Worm (Caenorhabditis elegans) whole organism, L4 larva: ENCODE measurements around the gene F56D2.8.

Experiments used
- Y105C5A.15 ChIP-seq: fragments of 200-800 bp; sonication (Bioruptor generic); IDR thresholded peaks from 2 replicates; pipeline ENCODE4 v1.3.6; 2022; ENCODE audit warnings: missing genetic modification characterization, missing compliant biosample characterization
- Y75B8A.6 ChIP-seq: fragments of 200-800 bp; sonication (Bioruptor generic); IDR thresholded peaks from 2 replicates; pipeline ENCODE4 v1.3.6; 2022; ENCODE audit warnings: missing genetic modification reagents, missing genetic modification characterization, missing compliant biosample characterization
- aly-2 ChIP-seq: sonication (generic microtip); optimal IDR thresholded peaks from 2 replicates; lab custom pipeline; 2018; ENCODE audit warnings: missing biosample characterization, missing genetic modification characterization
- ama-1 ChIP-seq: fragments of 150-350 bp; optimal IDR thresholded peaks from 2 replicates; lab custom pipeline; 2014; ENCODE audit warnings: inconsistent platforms, mixed read lengths
- arid-1 ChIP-seq: fragments of 200-800 bp; sonication (Bioruptor generic); conservative IDR thresholded peaks from 2 replicates; pipeline ENCODE4 v1.3.6; 2022; ENCODE audit warnings: missing genetic modification reagents, missing genetic modification characterization, missing compliant biosample characterization
- attf-4 ChIP-seq: sonication (generic microtip); optimal IDR thresholded peaks from 3 replicates; lab custom pipeline; 2017; ENCODE audit warnings: missing biosample characterization, missing genetic modification characterization
- ces-1 ChIP-seq: fragments of 150-350 bp; sonication (generic microtip); optimal IDR thresholded peaks from 4 replicates; lab custom pipeline; 2014; ENCODE audit warnings: missing biosample characterization, missing genetic modification reagents, missing genetic modification characterization
- daf-19 ChIP-seq: fragments of 200-800 bp; sonication (Bioruptor generic); conservative IDR thresholded peaks from 2 replicates; pipeline ENCODE4 v1.3.6; 2022; ENCODE audit warnings: missing genetic modification characterization, missing compliant biosample characterization
- dmd-8 ChIP-seq: fragments of 200-800 bp; sonication (Bioruptor generic); IDR thresholded peaks from 2 replicates; pipeline ENCODE4 v1.3.6; 2022; ENCODE audit warnings: missing genetic modification characterization, missing compliant biosample characterization
- dmd-9 ChIP-seq: fragments of 200-800 bp; sonication (Bioruptor generic); IDR thresholded peaks from 2 replicates; pipeline ENCODE4 v1.3.6; 2022; ENCODE audit warnings: missing genetic modification reagents, missing genetic modification characterization, missing compliant biosample characterization
- dpl-1 ChIP-seq: fragments of 150-350 bp; optimal IDR thresholded peaks from 2 replicates; lab custom pipeline; 2014; ENCODE audit warnings: missing biosample characterization, missing genetic modification reagents, missing genetic modification characterization
- egl-27 ChIP-seq: sonication (generic microtip); optimal IDR thresholded peaks from 3 replicates; lab custom pipeline; 2017; ENCODE audit warnings: missing biosample characterization, missing genetic modification reagents, missing genetic modification characterization
- fkh-10 ChIP-seq: fragments of 150-350 bp; optimal IDR thresholded peaks from 2 replicates; lab custom pipeline; 2014; ENCODE audit warnings: missing biosample characterization, missing genetic modification reagents, missing genetic modification characterization
- fos-1 ChIP-seq: fragments of 150-350 bp; optimal IDR thresholded peaks from 2 replicates; lab custom pipeline; 2014; ENCODE audit warnings: missing biosample characterization, missing genetic modification characterization
- hlh-11 ChIP-seq: fragments of 200-800 bp; sonication (Bioruptor generic); optimal IDR thresholded peaks from 2 replicates; lab custom pipeline; 2018; ENCODE audit warnings: mild to moderate bottlenecking, missing genetic modification characterization, missing compliant biosample characterization
- lin-1 ChIP-seq: fragments of 200-800 bp; sonication (Bioruptor generic); IDR thresholded peaks from 2 replicates; pipeline ENCODE4 v1.3.6; 2022; ENCODE audit warnings: missing genetic modification reagents, missing genetic modification characterization, missing compliant biosample characterization
- lin-15B ChIP-seq: fragments of 150-350 bp; sonication (generic microtip); optimal IDR thresholded peaks from 3 replicates; lab custom pipeline; 2014; ENCODE audit warnings: missing biosample characterization, missing genetic modification characterization
- lin-39 ChIP-seq: fragments of 150-350 bp; optimal IDR thresholded peaks from 2 replicates; lab custom pipeline; 2014; ENCODE audit warnings: missing biosample characterization, missing genetic modification reagents, missing genetic modification characterization
- mes-2 ChIP-seq: sonication (generic microtip); optimal IDR thresholded peaks from 2 replicates; lab custom pipeline; 2016; ENCODE audit warnings: missing genotype, mild to moderate bottlenecking, missing genetic modification characterization, missing compliant biosample characterization; ENCODE audit not compliant: poor library complexity, severe bottlenecking
- mxl-2 ChIP-seq: fragments of 200-800 bp; sonication (Bioruptor generic); conservative IDR thresholded peaks from 2 replicates; pipeline ENCODE4 v1.3.6; 2022; ENCODE audit warnings: missing genetic modification reagents, missing genetic modification characterization, missing compliant biosample characterization
- mxl-3 ChIP-seq: fragments of 200-800 bp; sonication (Bioruptor generic); optimal IDR thresholded peaks from 2 replicates; lab custom pipeline; 2018; ENCODE audit warnings: mild to moderate bottlenecking, missing genetic modification characterization, missing compliant biosample characterization
- nhr-237 ChIP-seq: sonication (generic microtip); optimal IDR thresholded peaks from 2 replicates; lab custom pipeline; 2017; ENCODE audit warnings: missing biosample characterization, missing genetic modification characterization
- nhr-25 ChIP-seq: sonication (generic microtip); optimal IDR thresholded peaks from 2 replicates; lab custom pipeline; 2017; ENCODE audit warnings: missing genetic modification characterization, mild to moderate bottlenecking, missing compliant biosample characterization, antibody characterized with exemption, moderate library complexity, borderline replicate concordance; ENCODE audit not compliant: insufficient read depth
- nhr-28 ChIP-seq: fragments of 150-350 bp; optimal IDR thresholded peaks from 2 replicates; lab custom pipeline; 2014; ENCODE audit warnings: missing biosample characterization, missing genetic modification characterization
- nhr-41 ChIP-seq: fragments of 200-800 bp; sonication (Bioruptor generic); IDR thresholded peaks from 2 replicates; pipeline ENCODE4 v1.3.6; 2022; ENCODE audit warnings: missing genetic modification reagents, missing genetic modification characterization, missing compliant biosample characterization
- nhr-76 ChIP-seq: fragments of 150-350 bp; optimal IDR thresholded peaks from 2 replicates; lab custom pipeline; 2014; ENCODE audit warnings: missing biosample characterization, missing genetic modification characterization
- set-16 ChIP-seq: fragments of 200-800 bp; sonication (Bioruptor generic); IDR thresholded peaks from 2 replicates; pipeline ENCODE4 v1.3.6; 2022; ENCODE audit warnings: missing genetic modification reagents, missing genetic modification characterization, missing compliant biosample characterization
- skn-1 ChIP-seq: fragments of 150-350 bp; optimal IDR thresholded peaks from 2 replicates; lab custom pipeline; 2014; ENCODE audit warnings: missing biosample characterization, missing genetic modification characterization
- snpc-1.2 ChIP-seq: fragments of 200-800 bp; sonication (Bioruptor generic); IDR thresholded peaks from 2 replicates; pipeline ENCODE4 v1.3.6; 2022; ENCODE audit warnings: missing genetic modification reagents, missing genetic modification characterization, missing compliant biosample characterization
- snpc-4 ChIP-seq: fragments of 150-350 bp; optimal IDR thresholded peaks from 2 replicates; lab custom pipeline; 2014; ENCODE audit warnings: missing biosample characterization, missing genetic modification characterization
- spr-3 ChIP-seq: fragments of 200-800 bp; sonication (Bioruptor generic); optimal IDR thresholded peaks from 2 replicates; lab custom pipeline; 2018; ENCODE audit warnings: mild to moderate bottlenecking, missing genetic modification characterization, missing compliant biosample characterization
- tra-1 ChIP-seq: fragments of 200-800 bp; sonication (Bioruptor generic); IDR thresholded peaks from 2 replicates; pipeline ENCODE4 v1.3.6; 2022; ENCODE audit warnings: missing genetic modification reagents, missing genetic modification characterization, missing compliant biosample characterization
- unc-39 ChIP-seq: sonication (generic microtip); optimal IDR thresholded peaks from 2 replicates; lab custom pipeline; 2017; ENCODE audit warnings: missing biosample characterization, missing genetic modification characterization
- unc-62 ChIP-seq, 3 experiments: fragments of 150-350 bp in 1 of 3; sonication (generic microtip); optimal IDR thresholded peaks in 2 of 3; peaks in 1 of 3; 1 replicate in 1 of 3; 2 replicates in 2 of 3; lab custom pipeline; 2014 to 2017; ENCODE audit warnings: missing biosample characterization in 3 of 3, missing genetic modification characterization in 3 of 3, missing genetic modification reagents in 3 of 3, missing genotype in 1 of 3
- zip-11 ChIP-seq: fragments of 200-800 bp; sonication (Bioruptor generic); IDR thresholded peaks from 2 replicates; pipeline ENCODE4 v1.3.6; 2022; ENCODE audit warnings: missing genetic modification characterization, missing compliant biosample characterization
- zip-2 ChIP-seq: fragments of 150-350 bp; optimal IDR thresholded peaks from 2 replicates; lab custom pipeline; 2014; ENCODE audit warnings: missing biosample characterization, missing genetic modification characterization
- ztf-7 ChIP-seq: fragments of 150-350 bp; optimal IDR thresholded peaks from 2 replicates; lab custom pipeline; 2014; ENCODE audit warnings: missing biosample characterization, missing genetic modification characterization

The F56D2.8 gene

DNA sequence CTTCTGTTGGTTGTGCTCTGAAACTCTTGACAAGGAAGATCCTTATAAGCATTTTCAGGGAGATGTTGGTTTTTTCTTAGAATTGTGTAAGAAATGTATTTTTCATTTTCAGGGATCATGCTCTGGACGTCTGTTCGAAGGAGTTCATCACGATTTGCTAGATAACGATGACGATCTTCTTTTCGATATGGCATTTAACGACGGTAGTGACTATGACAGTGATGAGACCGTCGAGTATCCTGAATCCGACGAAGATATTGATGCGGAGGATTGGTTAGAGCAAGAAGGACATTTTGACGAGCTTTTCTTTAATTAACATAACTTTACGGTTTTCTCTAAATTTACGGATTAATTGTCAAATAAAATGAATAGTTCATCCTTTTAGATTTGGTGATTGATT, 6.1 kb upstream of the F56D2.8 start:
- no peak for TF ChIP-seq nhr-25
- TF ChIP-seq unc-39 (tag; lab: Kevin White, UChicago), result no peak
- TF ChIP-seq ama-1 (lab: Kevin White, UChicago), result peak; percentile 64
- TF ChIP-seq daf-19 (GFP tag; lab: Robert Waterston, UW), result no peak
- no peak for TF ChIP-seq zip-11 (GFP tag; lab: Robert Waterston, UW)
- TF ChIP-seq nhr-41 (GFP tag; lab: Robert Waterston, UW), result no peak
- no peak for TF ChIP-seq dmd-9 (GFP tag; lab: Robert Waterston, UW)

DNA sequence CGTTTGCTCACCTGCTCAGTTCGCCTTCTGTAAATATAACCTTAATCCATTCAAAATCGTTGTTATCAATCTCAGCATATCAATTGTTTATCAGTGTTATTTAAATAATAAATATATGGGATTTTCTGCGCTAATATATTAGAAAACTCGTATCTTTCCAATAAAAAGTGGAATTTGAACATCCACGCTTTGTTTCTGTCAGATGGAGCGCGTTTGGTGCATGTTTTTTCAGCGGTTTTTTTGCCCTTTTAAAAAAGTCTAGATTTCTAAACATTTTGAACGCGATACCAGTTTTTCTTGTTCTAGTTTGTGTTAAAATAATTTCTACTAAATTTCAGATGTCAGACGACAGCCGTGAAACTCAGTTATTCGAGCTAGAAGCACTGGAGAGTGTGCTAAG, 4.3 kb upstream of the F56D2.8 start, which contains the start of gene F56D2.2:
Gene F56D2.2 (plus strand): TSS at position 339 of the 400 bp plus-strand sequence.
- no peak for TF ChIP-seq spr-3 (GFP tag; lab: Kevin White, UChicago)
- peak; percentile 41 for TF ChIP-seq mes-2 (tag; lab: Kevin White, UChicago)
- no peak for TF ChIP-seq lin-39 (tag; lab: Kevin White, UChicago)
- no peak for TF ChIP-seq attf-4 (tag; lab: Kevin White, UChicago)
- TF ChIP-seq tra-1, result no peak
- no peak for TF ChIP-seq aly-2 (tag; lab: Kevin White, UChicago)
- no peak for TF ChIP-seq arid-1 (GFP tag; lab: Robert Waterston, UW)
- peak; percentile 69 for TF ChIP-seq dpl-1

DNA sequence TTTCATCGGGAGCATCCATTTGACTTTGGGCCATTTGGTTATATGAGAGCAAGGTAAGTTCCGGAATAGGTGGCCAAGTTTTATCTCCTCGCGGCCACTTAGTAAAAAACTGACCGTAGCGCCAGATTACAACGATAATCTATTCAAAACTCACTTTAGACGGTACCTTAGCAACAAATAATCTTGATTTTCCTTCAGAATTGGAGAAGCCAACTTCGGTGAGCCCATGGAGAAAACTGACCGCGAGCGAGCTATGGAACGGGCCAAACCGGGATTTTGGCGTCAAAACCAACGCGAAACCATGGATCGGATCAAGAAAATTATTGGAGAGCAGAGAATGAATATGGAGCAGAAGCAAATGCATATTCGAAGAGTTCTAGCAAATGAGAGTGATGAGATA, 3.0 kb upstream of the F56D2.8 start:
- no peak for TF ChIP-seq mxl-3 (GFP tag; lab: Kevin White, UChicago)
- TF ChIP-seq ztf-7, result no peak
- no peak for TF ChIP-seq nhr-76
- TF ChIP-seq hlh-11 (tag; lab: Kevin White, UChicago), result no peak
- no peak for TF ChIP-seq zip-11 (GFP tag; lab: Robert Waterston, UW)
- TF ChIP-seq lin-1 (GFP tag; lab: Robert Waterston, UW), result no peak
- TF ChIP-seq zip-2, result no peak
- TF ChIP-seq nhr-237, result no peak
- TF ChIP-seq ces-1, result no peak

DNA sequence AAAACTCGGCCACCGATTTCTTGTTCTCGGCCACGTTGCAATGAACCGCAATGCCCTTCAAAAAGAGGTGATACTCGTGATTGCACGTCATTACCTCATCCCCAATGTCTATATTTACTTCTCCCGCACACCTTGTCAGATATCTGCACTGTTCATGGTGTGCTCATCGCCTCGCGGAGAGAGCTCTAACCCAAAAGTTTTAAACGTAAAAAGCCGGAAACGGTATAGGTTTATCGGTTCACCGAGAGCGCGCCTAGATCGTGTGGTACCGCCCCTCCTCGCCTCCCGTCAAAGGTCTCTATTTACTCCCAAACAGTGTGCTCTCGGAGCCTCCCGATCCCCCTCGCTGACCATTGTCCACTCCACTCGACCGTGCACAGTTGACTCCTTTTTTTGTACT, 2.0 kb upstream of the F56D2.8 start, which contains the start of gene F56D2.3:
Gene F56D2.3 (plus strand): TSS at position 301 of the 400 bp plus-strand sequence.
- no peak for TF ChIP-seq ztf-7
- TF ChIP-seq Y75B8A.6 (GFP tag; lab: Robert Waterston, UW), result no peak
- TF ChIP-seq fos-1 (tag; lab: Kevin White, UChicago), result no peak
- no peak for TF ChIP-seq aly-2 (tag; lab: Kevin White, UChicago)
- no peak for TF ChIP-seq snpc-1.2 (GFP tag; lab: Robert Waterston, UW)
- no peak for TF ChIP-seq lin-15B (tag; lab: Kevin White, UChicago)
- no peak for TF ChIP-seq zip-2
- no peak; the same call in 1 of the 2 replicates for TF ChIP-seq set-16
- no peak for TF ChIP-seq nhr-28 (tag; lab: Kevin White, UChicago)
- no peak for TF ChIP-seq Y105C5A.15 (GFP tag; lab: Robert Waterston, UW)
- no peak for TF ChIP-seq mxl-2 (GFP tag; lab: Robert Waterston, UW)
- no peak for TF ChIP-seq mes-2 (tag; lab: Kevin White, UChicago)
- no peak for TF ChIP-seq dmd-8
- TF ChIP-seq egl-27, result no peak
- TF ChIP-seq daf-19 (GFP tag; lab: Robert Waterston, UW), result no peak
- TF ChIP-seq skn-1 (tag; lab: Kevin White, UChicago), result no peak
- TF ChIP-seq unc-62 (GFP tag; optimal IDR thresholded peaks at IDR 0.05 in 1 of 2; lab: Kevin White, UChicago), result no peak
- TF ChIP-seq unc-62 (tag; optimal IDR thresholded peaks at IDR 0.05; lab: Kevin White, UChicago), result no peak
- TF ChIP-seq fkh-10 (GFP tag; lab: Kevin White, UChicago), result no peak
- TF ChIP-seq snpc-4 (tag; lab: Kevin White, UChicago), result no peak
